Worm (Caenorhabditis elegans) whole organism, midembryonic: ENCODE data around the gene dap-3.

Source experiments
- T22C8.4 ChIP-seq: fragments of 200-800 bp; sonication (Bioruptor generic); IDR thresholded peaks from 2 replicates; pipeline ENCODE4 v1.3.6; 2022; ENCODE audit warnings: missing genetic modification characterization, missing compliant biosample characterization
- cog-1 ChIP-seq: sonication (generic microtip); optimal IDR thresholded peaks from 2 replicates; lab custom pipeline; 2016; ENCODE audit warnings: missing genetic modification characterization, missing compliant biosample characterization
- flt-1 ChIP-seq: fragments of 200-800 bp; sonication (Bioruptor generic); IDR thresholded peaks from 2 replicates; pipeline ENCODE4 v1.3.6; 2022; ENCODE audit warnings: missing genetic modification characterization, missing compliant biosample characterization
- klf-2 ChIP-seq: fragments of 200-800 bp; sonication (Bioruptor generic); conservative IDR thresholded peaks from 2 replicates; pipeline ENCODE4 v1.3.6; 2022; ENCODE audit warnings: missing genetic modification reagents, missing genetic modification characterization, missing compliant biosample characterization
- med-1 ChIP-seq: sonication (generic microtip); optimal IDR thresholded peaks from 2 replicates; lab custom pipeline; 2017; ENCODE audit warnings: missing genetic modification characterization, mild to moderate bottlenecking, missing compliant biosample characterization, antibody characterized with exemption, missing genetic modification reagents; ENCODE audit not compliant: insufficient read depth
- ref-1 ChIP-seq: fragments of 200-800 bp; sonication (Bioruptor generic); conservative IDR thresholded peaks from 2 replicates; pipeline ENCODE4 v1.3.6; 2022; ENCODE audit warnings: missing genetic modification reagents, missing genetic modification characterization, missing compliant biosample characterization
- tab-1 ChIP-seq: fragments of 200-800 bp; sonication (Bioruptor generic); IDR thresholded peaks from 2 replicates; pipeline ENCODE4 v1.3.6; 2022; ENCODE audit warnings: missing genetic modification characterization, missing compliant biosample characterization
- ztf-23 ChIP-seq: fragments of 200-800 bp; sonication (Bioruptor generic); IDR thresholded peaks from 2 replicates; pipeline ENCODE4 v1.3.6; 2022; ENCODE audit warnings: missing genetic modification reagents, missing genetic modification characterization, missing compliant biosample characterization
- ztf-29 ChIP-seq: fragments of 200-800 bp; sonication (Bioruptor generic); IDR thresholded peaks from 2 replicates; pipeline ENCODE4 v1.3.6; 2022; ENCODE audit warnings: missing genetic modification reagents, missing genetic modification characterization, missing compliant biosample characterization

dap-3 gene

ce11 chrII:10543457-10544137 lies 37.3 kb upstream of the dap-3 start:
- TF ChIP-seq klf-2 (GFP tag; lab: Robert Waterston, UW) (no peak), ztf-29 (GFP tag; lab: Robert Waterston, UW) (no peak), tab-1 (no peak), flt-1 (GFP tag; lab: Robert Waterston, UW) (no peak), med-1 (GFP tag; lab: Kevin White, UChicago) (no peak), ztf-23 (GFP tag; lab: Robert Waterston, UW) (no peak), T22C8.4 (GFP tag; lab: Robert Waterston, UW) (no peak), cog-1 (tag; lab: Kevin White, UChicago) (no peak), ref-1 (GFP tag; lab: Robert Waterston, UW) (no peak; the same call in 1 of the 2 replicates)

- TF ChIP-seq klf-2 (GFP tag; lab: Robert Waterston, UW) (no peak), T22C8.4 (GFP tag; lab: Robert Waterston, UW) (0 out of 2 replicates have a peak, but pooled peaks have one; percentile 13)
These were observed 36.5 kb upstream of the dap-3 start for ce11 chrII:10544374-10544908.

DNA sequence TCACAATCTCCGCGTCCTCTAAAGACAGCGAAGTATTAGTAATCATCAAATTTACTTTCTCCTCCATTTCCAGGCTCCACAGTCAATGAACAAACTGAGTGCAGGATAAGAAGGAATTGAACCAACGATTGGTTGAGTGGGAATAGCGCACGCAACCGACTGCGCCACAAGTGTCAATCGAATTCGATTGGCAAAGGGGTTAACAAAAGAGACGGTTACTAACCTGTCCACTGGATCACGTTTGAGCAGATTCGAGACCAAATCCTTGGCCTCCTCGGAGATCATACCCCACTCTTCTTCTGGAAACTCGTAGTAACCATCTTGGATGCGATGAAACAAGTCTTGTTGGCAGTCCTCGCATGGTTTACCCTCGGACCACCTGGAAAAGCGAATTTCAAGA lies 35.7 kb upstream of the dap-3 start:
- TF ChIP-seq flt-1 (GFP tag; lab: Robert Waterston, UW) (peak; percentile 73), ref-1 (GFP tag; lab: Robert Waterston, UW) (0 out of 2 replicates have a peak, but pooled peaks have one; percentile 12), tab-1 (no peak), med-1 (GFP tag; lab: Kevin White, UChicago) (no peak)

- no peak for TF ChIP-seq cog-1 (tag; lab: Kevin White, UChicago)
- TF ChIP-seq med-1 (GFP tag; lab: Kevin White, UChicago) = no peak
- no peak for TF ChIP-seq klf-2 (GFP tag; lab: Robert Waterston, UW)
- TF ChIP-seq T22C8.4 (GFP tag; lab: Robert Waterston, UW) = no peak
- no peak for TF ChIP-seq ztf-29 (GFP tag; lab: Robert Waterston, UW)
- no peak for TF ChIP-seq flt-1 (GFP tag; lab: Robert Waterston, UW)
- TF ChIP-seq ztf-23 (GFP tag; lab: Robert Waterston, UW) = no peak
- no peak for TF ChIP-seq tab-1
- TF ChIP-seq ref-1 (GFP tag; lab: Robert Waterston, UW) = no peak
These were observed 34.8 kb upstream of the dap-3 start for ce11 chrII:10545924-10546783.

- TF ChIP-seq flt-1 (GFP tag; lab: Robert Waterston, UW) (no peak), T22C8.4 (GFP tag; lab: Robert Waterston, UW) (no peak), ztf-23 (GFP tag; lab: Robert Waterston, UW) (no peak), klf-2 (GFP tag; lab: Robert Waterston, UW) (no peak), med-1 (GFP tag; lab: Kevin White, UChicago) (no peak), cog-1 (tag; lab: Kevin White, UChicago) (no peak), tab-1 (no peak), ref-1 (GFP tag; lab: Robert Waterston, UW) (no peak), ztf-29 (GFP tag; lab: Robert Waterston, UW) (no peak)
These were observed 34.2 kb upstream of the dap-3 start for ce11 chrII:10546784-10547087.

ce11 chrII:10547311-10547710 lies 33.6 kb upstream of the dap-3 start:
- TF ChIP-seq flt-1 (GFP tag; lab: Robert Waterston, UW) (peak; percentile 61; the same call in 1 of the 2 replicates), klf-2 (GFP tag; lab: Robert Waterston, UW) (no peak), ztf-29 (GFP tag; lab: Robert Waterston, UW) (no peak), ref-1 (GFP tag; lab: Robert Waterston, UW) (no peak), cog-1 (tag; lab: Kevin White, UChicago) (no peak)

DNA sequence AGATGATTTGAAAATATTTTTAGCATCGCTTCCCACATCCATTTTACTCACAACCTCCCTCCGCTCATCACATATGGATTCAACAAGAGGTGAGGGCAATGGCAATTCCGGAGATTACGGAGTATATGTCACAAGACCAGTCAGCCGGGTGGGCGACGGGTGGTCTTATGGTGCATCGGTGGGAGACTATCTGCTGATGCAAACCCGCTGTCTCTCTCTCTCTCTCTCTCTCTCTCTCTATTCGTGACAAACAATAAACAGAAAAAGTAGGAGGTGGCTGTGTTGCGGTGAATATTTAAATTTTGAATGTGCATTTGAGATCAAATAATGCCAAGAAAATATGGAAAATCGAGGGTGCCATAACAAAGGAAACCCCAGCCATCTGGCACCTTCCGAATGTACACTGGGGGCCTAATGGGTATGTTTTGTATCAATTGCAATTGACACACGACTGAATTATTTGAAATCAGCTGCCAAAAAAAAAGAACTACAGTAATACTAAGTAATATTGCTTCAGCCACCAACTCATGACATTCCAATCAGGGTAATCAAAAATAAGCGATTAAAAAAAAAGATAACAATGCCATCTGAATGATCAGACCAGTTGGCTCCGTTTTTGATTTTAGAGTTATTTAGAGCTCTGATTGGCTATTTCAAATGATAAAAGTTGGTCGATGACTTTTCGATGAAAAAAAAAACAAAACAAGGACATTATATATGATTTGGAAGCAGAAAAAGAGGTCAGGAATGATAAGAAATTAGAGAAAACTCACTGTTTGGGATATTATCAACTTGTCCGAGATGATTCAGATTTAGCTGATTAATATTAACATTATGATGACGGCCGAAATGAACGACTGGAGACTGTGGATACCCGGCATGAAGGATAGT lies 32.9 kb upstream of the dap-3 start:
- TF ChIP-seq flt-1 (GFP tag; lab: Robert Waterston, UW) (peak; percentile 45; the same call in 1 of the 2 replicates), klf-2 (GFP tag; lab: Robert Waterston, UW) (no peak)

- TF ChIP-seq ztf-23 (GFP tag; lab: Robert Waterston, UW) = peak; percentile 71; the same call in 1 of the 2 replicates
- TF ChIP-seq ztf-29 (GFP tag; lab: Robert Waterston, UW) = peak; percentile 85
- TF ChIP-seq cog-1 (tag; lab: Kevin White, UChicago) = no peak
- no peak for TF ChIP-seq ref-1 (GFP tag; lab: Robert Waterston, UW)
- TF ChIP-seq med-1 (GFP tag; lab: Kevin White, UChicago) = no peak
- TF ChIP-seq T22C8.4 (GFP tag; lab: Robert Waterston, UW) = no peak
- TF ChIP-seq tab-1 = no peak
- TF ChIP-seq flt-1 (GFP tag; lab: Robert Waterston, UW) = peak; percentile 80
These were observed 31.9 kb upstream of the dap-3 start for ce11 chrII:10548778-10549671.
